Fruit fly (Drosophila melanogaster): ENCODE measurements around the gene QIL1.

QIL1 gene

DNA sequence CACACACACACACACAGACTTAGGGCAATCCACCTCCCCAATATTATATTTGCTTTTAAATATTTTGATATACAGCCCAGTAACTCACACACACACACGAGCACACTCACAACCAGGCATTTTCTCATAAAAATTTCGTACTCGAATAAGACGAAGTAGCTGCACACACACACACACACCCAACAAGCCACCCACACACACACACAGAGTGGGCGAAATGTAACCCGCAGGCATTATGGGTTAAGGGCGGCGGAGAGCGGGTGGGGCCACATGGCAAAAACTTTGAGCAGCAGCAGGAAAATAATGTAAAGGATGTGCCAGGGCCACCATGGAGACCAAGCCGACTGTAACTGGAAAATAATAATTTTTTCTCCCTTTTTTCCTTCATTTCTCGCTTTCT, 24.1 kb upstream of the QIL1 start:
- no peak for TF ChIP-seq CG17801 (GFP tag; optimal IDR thresholded peaks at IDR 0.05; ENCODE audit: partially characterized antibody)

DNA sequence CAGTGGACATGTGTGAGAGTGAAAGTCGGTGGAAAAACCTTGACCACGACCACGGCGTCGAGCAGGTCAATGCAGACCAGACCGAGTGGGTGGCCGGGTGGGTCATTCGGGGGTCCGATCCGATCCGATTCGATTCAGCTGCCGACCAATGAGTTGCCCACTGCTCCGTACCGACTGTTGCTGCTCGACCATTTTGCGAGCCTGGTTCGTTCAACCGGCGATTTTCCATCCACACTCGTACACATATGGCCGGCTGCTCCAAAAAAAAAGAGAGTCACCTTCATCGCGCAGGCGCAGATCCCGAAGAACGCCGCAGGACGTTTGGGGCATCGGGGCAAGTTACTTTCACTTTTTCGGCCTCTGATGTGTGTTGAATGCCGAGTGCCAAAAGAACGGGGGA, 21.2 kb upstream of the QIL1 start:
- TF ChIP-seq CG17801 (GFP tag; optimal IDR thresholded peaks at IDR 0.05; ENCODE audit: partially characterized antibody), result no peak

DNA sequence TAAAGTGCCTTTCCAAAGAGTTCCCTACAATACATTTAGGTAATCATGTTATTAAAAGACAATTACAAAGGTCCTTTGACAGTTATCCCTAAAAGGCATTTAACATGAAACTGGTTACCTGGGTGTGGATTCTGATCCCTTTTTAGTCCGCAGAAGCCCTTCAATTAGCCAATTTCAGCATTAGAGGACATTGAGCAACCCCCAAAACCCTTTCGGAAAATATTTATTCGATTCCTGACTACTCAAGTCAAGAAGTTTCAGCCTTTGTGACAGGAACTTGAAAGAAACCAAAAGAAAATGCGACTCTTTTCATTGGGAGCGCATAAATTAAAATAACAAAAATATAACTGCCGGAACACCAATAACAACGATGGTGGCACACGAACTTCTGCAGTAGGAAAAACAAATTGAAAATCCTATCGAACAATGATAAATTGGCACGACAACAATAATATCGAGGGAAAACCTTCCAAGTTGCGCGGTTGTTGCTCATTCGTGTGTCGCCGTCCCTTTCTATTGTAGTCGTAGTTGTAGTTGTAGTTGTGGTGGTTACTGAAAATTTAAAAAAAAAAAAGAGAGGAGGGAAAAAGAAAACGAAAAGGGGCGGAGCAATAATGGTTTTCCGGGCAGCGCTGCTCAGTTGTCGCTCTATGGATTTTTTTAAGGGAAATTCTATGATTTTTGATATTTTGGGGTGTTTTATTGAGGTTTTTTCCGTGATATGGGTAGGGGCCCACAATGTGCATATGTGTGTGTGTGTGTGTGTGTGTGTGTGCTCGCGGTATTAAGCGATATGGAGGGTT, 19.9 kb upstream of the QIL1 start:
- no peak for TF ChIP-seq CG17801 (GFP tag; optimal IDR thresholded peaks at IDR 0.05; ENCODE audit: partially characterized antibody)

DNA sequence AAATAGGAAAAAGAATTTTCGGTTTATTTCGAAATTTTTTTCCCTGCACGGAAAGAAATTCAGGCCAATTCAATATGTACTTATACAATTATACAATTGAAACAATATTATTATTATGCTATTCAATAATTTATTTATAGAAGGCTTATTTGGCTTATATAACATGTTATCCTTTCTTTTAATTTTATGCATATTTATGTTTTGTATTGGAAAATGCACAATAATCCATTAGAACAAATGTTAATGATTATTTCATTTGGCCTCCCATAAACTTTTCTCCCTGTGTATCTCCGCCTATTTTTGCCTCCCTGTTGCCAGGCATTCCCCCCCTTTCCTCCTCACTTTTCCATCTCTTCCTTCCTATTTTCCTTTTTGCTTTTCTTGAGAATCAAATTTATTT, 17.9 kb upstream of the QIL1 start:
- no peak for TF ChIP-seq CG17801 (GFP tag; optimal IDR thresholded peaks at IDR 0.05; ENCODE audit: partially characterized antibody)

DNA sequence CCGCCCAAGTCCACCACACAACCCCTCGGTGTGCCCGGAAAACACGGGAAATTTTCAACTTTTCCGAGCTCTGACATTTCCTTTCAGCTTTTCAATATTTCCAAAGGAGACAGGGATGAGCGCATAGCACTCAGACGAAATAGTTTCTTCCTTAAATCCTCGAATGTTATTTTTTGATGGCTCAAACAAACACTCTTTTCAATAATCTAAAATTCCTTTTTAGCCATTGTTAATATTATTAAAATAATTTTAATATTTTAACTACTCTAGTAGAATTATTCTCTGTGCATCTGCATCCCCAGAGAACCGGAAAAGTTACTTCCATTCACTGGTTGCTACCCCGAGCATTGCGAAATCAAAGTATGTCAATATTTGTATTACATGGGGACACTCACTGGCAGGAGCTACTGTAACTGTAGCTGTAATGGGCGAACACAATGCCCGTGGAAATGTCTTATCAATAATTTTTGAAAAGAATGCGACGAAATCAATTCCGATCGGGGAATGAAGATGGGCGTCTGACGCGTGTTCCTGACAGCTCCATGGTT, 8.0 kb upstream of the QIL1 start:
- no peak for TF ChIP-seq CG17801 (GFP tag; optimal IDR thresholded peaks at IDR 0.05; ENCODE audit: partially characterized antibody)

DNA sequence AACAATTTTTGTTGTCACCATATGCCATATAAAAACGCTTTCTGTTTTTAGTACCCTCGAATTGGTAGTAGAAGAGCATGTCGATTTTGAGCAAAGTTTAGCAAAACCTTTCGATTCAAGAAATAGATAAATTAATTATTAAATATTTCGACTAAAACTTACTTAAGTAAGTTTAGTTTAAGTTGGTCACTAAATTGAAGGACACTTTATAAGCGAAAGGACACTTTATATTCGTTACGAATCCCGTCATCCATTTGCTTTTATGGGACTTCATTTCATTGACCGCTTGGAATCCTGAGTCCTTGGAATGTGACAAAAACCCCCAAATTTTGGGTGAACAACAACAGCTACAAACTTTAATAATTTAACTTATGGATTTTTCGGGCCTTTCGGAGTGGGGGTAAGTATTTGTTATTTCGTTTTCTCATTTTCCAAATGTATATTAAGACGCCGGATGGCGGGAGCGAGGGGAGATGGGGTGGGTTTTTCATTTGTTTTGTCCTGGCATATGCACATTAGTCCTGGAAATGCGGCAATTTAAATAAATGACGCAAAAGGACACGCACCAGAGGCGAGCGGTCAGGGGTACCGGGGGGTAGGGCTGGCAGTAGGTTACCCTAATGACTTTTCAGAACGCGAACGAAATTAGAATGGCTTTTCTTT, 6.8 kb upstream of the QIL1 start:
- TF ChIP-seq CG17801 (GFP tag; optimal IDR thresholded peaks at IDR 0.05; ENCODE audit: partially characterized antibody), result no peak

DNA sequence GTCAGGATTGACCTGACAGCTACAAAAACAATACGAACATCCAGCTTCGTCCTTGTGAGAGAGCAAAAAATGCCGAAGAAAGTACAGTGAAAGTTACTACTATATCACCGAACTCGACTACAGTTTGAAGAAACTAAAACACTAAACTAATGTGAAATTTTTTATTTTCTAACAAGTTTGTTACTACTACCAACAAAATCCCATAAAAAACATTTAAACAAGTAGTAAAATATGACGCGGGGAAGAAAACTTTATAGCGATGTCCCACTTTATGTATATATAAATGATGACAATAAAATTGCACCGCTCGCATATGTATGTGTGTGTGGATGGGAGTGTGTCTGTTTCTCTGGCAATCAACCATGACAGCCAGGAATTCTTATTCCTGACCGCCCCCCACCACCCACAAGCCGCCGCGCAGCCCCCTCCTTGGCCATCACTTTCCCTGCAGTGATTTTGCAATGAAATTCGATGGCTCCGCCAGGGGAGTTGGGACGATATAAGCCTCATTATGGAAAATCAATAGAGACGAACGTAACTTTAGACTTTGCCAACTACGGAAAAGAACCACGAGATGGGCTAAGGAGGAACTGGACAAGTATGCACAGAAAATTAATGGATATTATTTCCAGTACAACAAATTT, 4.3 kb upstream of the QIL1 start:
- TF ChIP-seq CG17801 (GFP tag; optimal IDR thresholded peaks at IDR 0.05; ENCODE audit: partially characterized antibody), result no peak

DNA sequence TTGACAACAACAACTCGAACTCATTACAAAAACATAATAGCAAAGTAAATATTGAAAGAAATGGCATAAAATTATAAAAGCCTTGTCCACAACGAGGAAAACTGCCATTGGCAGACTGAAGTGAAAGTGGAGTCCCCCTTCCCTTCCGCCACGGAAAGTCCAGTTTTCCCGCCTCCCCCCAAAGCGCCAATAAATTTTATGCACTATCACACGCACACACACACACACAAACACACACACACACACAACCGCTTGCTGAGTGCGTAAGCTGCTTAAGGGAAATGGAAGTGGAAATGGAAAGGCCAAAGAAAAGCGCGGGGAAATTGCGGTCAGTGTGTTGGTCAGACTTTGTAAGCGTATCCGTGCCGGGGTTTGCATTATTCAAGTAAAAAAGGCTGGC, 3.3 kb upstream of the QIL1 start:
- TF ChIP-seq CG17801 (GFP tag; optimal IDR thresholded peaks at IDR 0.05; ENCODE audit: partially characterized antibody), result no peak

DNA sequence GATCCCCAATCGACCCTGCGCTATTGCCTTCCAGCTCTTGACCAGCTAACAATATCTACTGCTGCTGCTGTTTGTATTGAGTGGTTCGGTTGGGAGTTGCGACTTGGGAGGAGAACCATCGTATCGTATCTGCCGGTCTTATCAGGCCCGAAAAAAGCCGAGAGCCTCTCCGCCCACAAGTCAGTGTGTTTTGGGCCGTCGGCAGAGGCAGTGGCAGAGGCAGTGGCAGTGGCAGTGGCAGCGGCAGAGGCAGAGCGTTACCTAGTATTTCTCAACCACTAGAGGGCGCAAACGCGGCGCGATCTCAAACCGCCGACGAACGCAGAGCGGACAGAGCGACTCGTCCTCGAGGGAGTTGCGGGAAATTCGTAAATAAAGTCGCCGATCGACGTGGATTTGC, 4.4 kb downstream of the QIL1 start, which contains the start of gene SecCl:
TSS of gene SecCl (plus strand) at position 18 of the 400 bp plus-strand sequence.
- TF ChIP-seq CG17801 (GFP tag; optimal IDR thresholded peaks at IDR 0.05; ENCODE audit: partially characterized antibody), result no peak

DNA sequence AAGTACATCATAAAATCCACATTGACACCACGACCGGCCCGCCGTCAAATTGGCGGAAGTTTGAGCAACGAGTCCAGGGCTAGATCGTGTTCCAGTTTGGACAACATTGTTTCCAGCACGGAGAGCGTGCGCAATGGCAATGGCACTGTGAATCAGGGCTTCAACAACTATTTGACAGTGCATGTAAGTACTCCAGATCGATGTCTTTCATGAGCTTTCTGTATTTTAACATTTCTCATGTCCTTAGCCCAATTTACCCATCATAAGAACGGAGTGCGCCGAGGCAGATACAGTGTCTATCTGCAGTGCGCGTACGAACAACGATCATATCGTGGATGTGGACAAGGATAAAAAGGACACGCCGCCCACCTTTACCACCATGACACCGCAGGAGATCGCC, 8.1 kb downstream of the QIL1 start:
- TF ChIP-seq CG17801 (GFP tag; optimal IDR thresholded peaks at IDR 0.05; ENCODE audit: partially characterized antibody), result no peak

DNA sequence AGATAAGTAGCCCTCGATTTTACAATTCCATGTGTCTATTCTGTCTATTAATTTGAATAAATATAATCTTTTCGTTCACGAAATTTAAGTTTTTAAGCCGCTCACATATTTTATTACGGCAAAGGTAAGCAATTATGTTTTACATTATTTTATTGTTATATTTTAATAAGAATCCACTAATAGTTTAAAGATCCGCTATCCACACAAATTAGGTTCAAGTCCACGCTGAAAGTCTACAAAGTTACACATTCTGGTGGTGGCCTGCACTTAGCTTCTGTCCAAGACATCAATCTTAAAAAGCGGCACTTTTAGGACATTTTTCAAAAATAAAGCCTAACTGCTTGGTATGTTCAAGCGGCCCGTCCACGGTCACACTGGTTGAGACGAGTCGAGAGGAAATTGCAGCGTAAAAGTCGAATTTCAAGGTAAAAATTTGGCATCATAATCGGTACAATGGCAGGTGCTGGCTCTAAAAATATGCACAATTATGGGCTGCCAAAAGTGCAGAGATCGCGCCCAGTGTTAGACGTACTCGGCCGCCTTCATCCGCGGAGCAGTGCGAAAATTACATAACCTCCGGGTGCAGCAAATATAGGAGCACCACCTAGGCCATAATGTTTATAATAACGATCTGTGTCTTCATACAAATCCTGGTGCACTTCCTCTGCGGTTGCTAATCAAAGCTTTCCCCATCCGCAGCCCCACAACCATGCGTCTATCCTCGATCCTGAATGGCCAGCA, 9.1 kb downstream of the QIL1 start, which contains the start of the genes UQCR-Q and CG46525:
TSS of gene UQCR-Q (plus strand) at position 51 of the 741 bp plus-strand sequence.
TSS of gene CG46525 (plus strand) at position 510 of the 741 bp plus-strand sequence.
- TF ChIP-seq CG17801 (GFP tag; optimal IDR thresholded peaks at IDR 0.05; ENCODE audit: partially characterized antibody), result peak; percentile 3

DNA sequence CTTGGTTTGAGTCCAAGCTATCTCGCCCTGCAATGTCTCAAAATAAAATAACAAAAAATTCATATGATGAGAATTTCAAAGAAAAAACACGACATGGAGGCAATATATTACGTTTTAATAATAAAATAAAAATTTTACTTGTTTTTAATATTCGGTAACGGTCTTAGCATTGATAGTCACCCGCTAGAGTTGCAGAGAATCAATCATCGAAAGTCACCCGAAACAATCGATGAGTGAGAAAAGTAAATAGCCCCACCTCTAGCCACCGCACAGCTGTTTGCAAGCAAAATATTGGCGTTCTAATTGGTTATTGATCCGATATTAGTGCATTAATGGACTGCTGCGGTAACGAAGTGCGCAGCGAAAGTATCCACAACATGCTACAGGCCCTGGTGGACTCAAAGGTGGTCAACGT, 10.2 kb downstream of the QIL1 start, which contains the start of gene CG34250:
TSS of gene CG34250 (plus strand) at position 244 of the 415 bp plus-strand sequence.
- peak; percentile 56 for TF ChIP-seq CG17801 (GFP tag; optimal IDR thresholded peaks at IDR 0.05; ENCODE audit: partially characterized antibody)

DNA sequence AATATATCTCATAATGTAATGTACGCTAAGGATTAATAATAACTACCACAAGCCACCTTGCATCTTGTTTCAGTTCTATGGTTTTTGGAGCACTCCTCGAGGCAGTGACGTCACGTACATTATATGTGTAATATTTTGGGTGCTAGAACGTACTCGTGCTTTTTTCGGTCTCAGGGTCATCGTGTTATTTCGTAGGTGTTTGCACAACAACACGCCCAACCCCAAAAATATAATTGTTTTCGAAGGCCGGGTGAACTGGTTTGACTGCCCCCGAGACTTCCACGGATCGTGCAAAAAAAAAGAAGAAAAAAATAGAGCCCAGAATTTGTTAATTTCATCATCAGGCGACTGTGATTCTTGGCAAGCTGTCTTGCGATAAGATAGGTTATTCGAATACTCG, 10.8 kb downstream of the QIL1 start:
- no peak for TF ChIP-seq CG17801 (GFP tag; optimal IDR thresholded peaks at IDR 0.05; ENCODE audit: partially characterized antibody)

DNA sequence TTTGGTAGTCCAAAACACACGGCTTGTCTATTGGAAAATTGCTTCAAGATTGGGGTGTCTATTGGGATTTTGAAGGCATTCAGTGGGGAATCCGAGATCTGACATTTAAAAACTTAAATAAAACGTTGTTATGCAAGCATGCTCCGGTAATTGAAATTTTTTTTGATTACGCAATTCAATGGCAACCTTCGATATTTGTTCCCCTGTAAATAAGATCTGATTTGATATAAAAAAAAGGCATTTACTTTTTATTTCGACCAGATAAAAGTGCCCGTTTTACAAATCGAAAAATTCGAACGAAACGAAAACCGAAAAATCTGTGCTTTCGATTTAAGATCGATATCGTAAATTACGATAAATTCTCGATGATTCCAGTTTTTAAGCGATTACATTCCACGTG, 13.1 kb downstream of the QIL1 start, which contains the start of the genes CG13733 and qjt:
TSS of gene CG13733 (minus strand) at position 101 of the 400 bp plus-strand sequence.
TSS of gene qjt (plus strand) at position 271 of the 400 bp plus-strand sequence.
- TF ChIP-seq CG17801 (GFP tag; optimal IDR thresholded peaks at IDR 0.05; ENCODE audit: partially characterized antibody), result no peak
